Fruit fly (Drosophila melanogaster) whole organism, embryonic: ENCODE results near the gene Argl.

ENCODE experiments used
- Asciz ChIP-seq: fragments of 200-800 bp; sonication (Bioruptor generic); optimal IDR thresholded peaks from 2 replicates; lab custom pipeline; 2017; ENCODE audit warnings: missing biosample characterization, mild to moderate bottlenecking, missing genetic modification characterization, missing genetic modification reagents
- Awh ChIP-seq: fragments of 200-800 bp; sonication (Bioruptor generic); IDR thresholded peaks from 2 replicates; pipeline ENCODE4, ENCODE4 v1.3.6; 2022; ENCODE audit warnings: missing biosample characterization, missing genetic modification characterization
- BEAF-32 ChIP-seq: fragments of 200-800 bp; sonication (Bioruptor generic); optimal IDR thresholded peaks from 3 replicates; lab custom pipeline; 2017; ENCODE audit warnings: missing biosample characterization, missing genetic modification characterization, mild to moderate bottlenecking, moderate library complexity, missing genetic modification reagents
- CG11723 ChIP-seq: fragments of 200-800 bp; sonication (Bioruptor generic); optimal IDR thresholded peaks from 2 replicates; lab custom pipeline; 2017; ENCODE audit warnings: missing biosample characterization, mild to moderate bottlenecking, missing genetic modification characterization
- CG12769 ChIP-seq: fragments of 200-800 bp; sonication (Bioruptor generic); optimal IDR thresholded peaks from 2 replicates; lab custom pipeline; 2019; ENCODE audit warnings: missing biosample characterization, mild to moderate bottlenecking, missing genetic modification characterization, moderate library complexity
- CG13296 ChIP-seq: fragments of 200-800 bp; sonication (Bioruptor generic); optimal IDR thresholded peaks from 3 replicates; lab custom pipeline; 2018; ENCODE audit warnings: missing biosample characterization, mild to moderate bottlenecking, missing genetic modification characterization
- CG17802 ChIP-seq: fragments of 200-800 bp; sonication (Bioruptor generic); optimal IDR thresholded peaks from 2 replicates; lab custom pipeline; 2018; ENCODE audit warnings: missing biosample characterization, mild to moderate bottlenecking, missing genetic modification characterization, moderate library complexity
- CG17829 ChIP-seq: fragments of 200-800 bp; optimal IDR thresholded peaks from 2 replicates; lab custom pipeline; 2019; ENCODE audit warnings: missing biosample characterization, mild to moderate bottlenecking, missing genetic modification characterization, moderate library complexity
- CG18599 ChIP-seq: fragments of 200-800 bp; sonication (Bioruptor generic); optimal IDR thresholded peaks from 3 replicates; lab custom pipeline; 2017; ENCODE audit warnings: missing biosample characterization, missing genetic modification characterization, mild to moderate bottlenecking, moderate library complexity, missing genetic modification reagents
- CG18619 ChIP-seq: fragments of 200-800 bp; sonication (Bioruptor generic); optimal IDR thresholded peaks from 3 replicates; lab custom pipeline; 2017; ENCODE audit warnings: missing biosample characterization, mild to moderate bottlenecking, missing genetic modification characterization
- CG18764 ChIP-seq: fragments of 200-800 bp; sonication (Bioruptor generic); optimal IDR thresholded peaks from 3 replicates; lab custom pipeline; 2016; ENCODE audit warnings: missing biosample characterization, missing genetic modification characterization
- CG2678 ChIP-seq: fragments of 200-800 bp; sonication (Bioruptor generic); optimal IDR thresholded peaks from 3 replicates; lab custom pipeline; 2019; ENCODE audit warnings: missing biosample characterization, mild to moderate bottlenecking, missing genetic modification characterization, moderate library complexity
- CG31224 ChIP-seq: fragments of 200-800 bp; sonication (Bioruptor generic); IDR thresholded peaks from 2 replicates; pipeline ENCODE4 v1.3.6; 2022; ENCODE audit warnings: missing biosample characterization, missing genetic modification characterization
- CG33557 ChIP-seq: fragments of 200-800 bp; sonication (Bioruptor generic); optimal IDR thresholded peaks from 2 replicates; lab custom pipeline; 2019; ENCODE audit warnings: missing biosample characterization, mild to moderate bottlenecking, missing genetic modification characterization, moderate library complexity
- CG34224 ChIP-seq: fragments of 200-800 bp; sonication (Bioruptor generic); IDR thresholded peaks from 3 replicates; pipeline ENCODE4 v1.3.6; 2022; ENCODE audit warnings: missing biosample characterization, missing genetic modification characterization; ENCODE audit not compliant: partially characterized antibody
- CG4404 ChIP-seq: fragments of 200-800 bp; sonication (Bioruptor generic); IDR thresholded peaks from 2 replicates; pipeline ENCODE4 v1.3.6; 2022; ENCODE audit warnings: missing biosample characterization, missing genetic modification characterization
- CG6765 ChIP-seq: fragments of 200-800 bp; sonication (Bioruptor generic); optimal IDR thresholded peaks from 3 replicates; lab custom pipeline; 2017; ENCODE audit warnings: missing biosample characterization, mild to moderate bottlenecking, missing genetic modification characterization
- CG8281 ChIP-seq: fragments of 200-800 bp; sonication (Bioruptor generic); optimal IDR thresholded peaks from 2 replicates; lab custom pipeline; 2018; ENCODE audit warnings: missing biosample characterization, mild to moderate bottlenecking, missing genetic modification characterization, moderate library complexity
- CG9797 ChIP-seq: fragments of 200-800 bp; sonication (Bioruptor generic); optimal IDR thresholded peaks from 3 replicates; lab custom pipeline; 2018; ENCODE audit warnings: missing biosample characterization, mild to moderate bottlenecking, missing genetic modification characterization
- CG9932 ChIP-seq: fragments of 200-800 bp; sonication (Bioruptor generic); IDR thresholded peaks from 2 replicates; pipeline ENCODE4 v1.3.6; 2022; ENCODE audit warnings: missing biosample characterization, missing genetic modification characterization
- Camta ChIP-seq: fragments of 200-800 bp; sonication (Bioruptor generic); optimal IDR thresholded peaks from 2 replicates; lab custom pipeline; 2016; ENCODE audit warnings: missing biosample characterization, missing genetic modification characterization
- CkIIα-i1 ChIP-seq: fragments of 200-800 bp; sonication (Bioruptor generic); IDR thresholded peaks from 2 replicates; pipeline ENCODE4 v1.3.6; 2022; ENCODE audit warnings: missing biosample characterization, missing genetic modification characterization
- D19A ChIP-seq: fragments of 200-800 bp; optimal IDR thresholded peaks from 3 replicates; lab custom pipeline; 2019; ENCODE audit warnings: missing biosample characterization, mild to moderate bottlenecking, missing genetic modification characterization, moderate library complexity
- Dek ChIP-seq: fragments of 200-800 bp; sonication (Bioruptor generic); optimal IDR thresholded peaks from 3 replicates; lab custom pipeline; 2019; ENCODE audit warnings: missing biosample characterization, mild to moderate bottlenecking, missing genetic modification characterization, moderate library complexity
- Dip2 ChIP-seq: fragments of 200-800 bp; sonication (Bioruptor generic); IDR thresholded peaks from 2 replicates; pipeline ENCODE4 v1.3.6; 2022; ENCODE audit warnings: missing biosample characterization, missing genetic modification characterization
- Drgx ChIP-seq: fragments of 200-800 bp; sonication (Bioruptor generic); IDR thresholded peaks from 2 replicates; pipeline ENCODE4 v1.3.6; 2022; ENCODE audit warnings: missing biosample characterization, missing genetic modification characterization
- MBD-R2 ChIP-seq: fragments of 200-800 bp; sonication (Bioruptor generic); IDR thresholded peaks from 2 replicates; pipeline ENCODE4 v1.3.6; 2022; ENCODE audit warnings: missing biosample characterization, missing genetic modification characterization
- Mes4 ChIP-seq: fragments of 200-800 bp; sonication (Bioruptor generic); optimal IDR thresholded peaks from 2 replicates; lab custom pipeline; 2016; ENCODE audit warnings: missing biosample characterization, missing genetic modification characterization
- Nf-YB ChIP-seq: fragments of 200-800 bp; sonication (Bioruptor generic); optimal IDR thresholded peaks from 3 replicates; lab custom pipeline; 2019; ENCODE audit warnings: missing biosample characterization, mild to moderate bottlenecking, missing genetic modification characterization, moderate library complexity
- Optix ChIP-seq: fragments of 200-800 bp; sonication (Bioruptor generic); IDR thresholded peaks from 3 replicates; pipeline ENCODE4 v1.3.6; 2022; ENCODE audit warnings: missing biosample characterization, missing genetic modification characterization
- Sox102F ChIP-seq: fragments of 200-800 bp; sonication (Bioruptor generic); optimal IDR thresholded peaks from 2 replicates; lab custom pipeline; 2018; ENCODE audit warnings: missing biosample characterization, mild to moderate bottlenecking, missing genetic modification characterization, moderate library complexity
- ase ChIP-seq: fragments of 200-800 bp; sonication (Bioruptor generic); IDR thresholded peaks from 3 replicates; pipeline ENCODE4 v1.3.6; 2022; ENCODE audit warnings: missing biosample characterization, missing genetic modification characterization
- ash1 ChIP-seq: fragments of 200-800 bp; sonication (Bioruptor generic); optimal IDR thresholded peaks from 2 replicates; lab custom pipeline; 2018; ENCODE audit warnings: missing biosample characterization, mild to moderate bottlenecking, missing genetic modification characterization
- btn ChIP-seq: fragments of 200-800 bp; sonication (Bioruptor generic); optimal IDR thresholded peaks from 2 replicates; lab custom pipeline; 2016; ENCODE audit warnings: missing biosample characterization, missing genetic modification characterization
- da ChIP-seq: fragments of 200-800 bp; sonication (Bioruptor generic); optimal IDR thresholded peaks from 2 replicates; lab custom pipeline; 2016; ENCODE audit warnings: missing biosample characterization, missing genetic modification characterization
- fd3F ChIP-seq: fragments of 200-800 bp; sonication (Bioruptor generic); optimal IDR thresholded peaks from 2 replicates; lab custom pipeline; 2018; ENCODE audit warnings: missing biosample characterization, mild to moderate bottlenecking, missing genetic modification characterization, moderate library complexity
- fu2 ChIP-seq: fragments of 200-800 bp; sonication (Bioruptor generic); optimal IDR thresholded peaks from 2 replicates; lab custom pipeline; 2016; ENCODE audit warnings: missing biosample characterization, missing genetic modification characterization
- lov ChIP-seq, 2 experiments: fragments of 200-800 bp in 1 of 2; fragments of >200 bp in 1 of 2; sonication (Bioruptor generic) in 1 of 2; IDR thresholded peaks in 1 of 2; optimal IDR thresholded peaks in 1 of 2; 2 replicates in 1 of 2; 3 replicates in 1 of 2; pipeline versions ENCODE4 v1.3.6 to Lab custom; 2017 to 2022; ENCODE audit warnings: missing biosample characterization in 1 of 2, missing genetic modification characterization in 1 of 2
- nerfin-1 ChIP-seq: fragments of 200-800 bp; sonication (Bioruptor generic); optimal IDR thresholded peaks from 3 replicates; lab custom pipeline; 2019; ENCODE audit warnings: missing biosample characterization, mild to moderate bottlenecking, missing genetic modification characterization, moderate library complexity
- nerfin-2 ChIP-seq: fragments of 200-800 bp; sonication (Bioruptor generic); IDR thresholded peaks from 2 replicates; pipeline ENCODE4 v1.3.6; 2022; ENCODE audit warnings: missing biosample characterization, missing genetic modification characterization; ENCODE audit not compliant: partially characterized antibody
- nmo ChIP-seq: fragments of 200-800 bp; sonication (Bioruptor generic); optimal IDR thresholded peaks from 2 replicates; lab custom pipeline; 2018; ENCODE audit warnings: missing biosample characterization, mild to moderate bottlenecking, missing genetic modification characterization, moderate library complexity
- nom ChIP-seq: fragments of 200-800 bp; sonication (Bioruptor generic); optimal IDR thresholded peaks from 2 replicates; lab custom pipeline; 2017; ENCODE audit warnings: missing biosample characterization, missing genetic modification characterization, mild to moderate bottlenecking, moderate library complexity, missing genetic modification reagents
- phol ChIP-seq: fragments of 200-800 bp; sonication (Bioruptor generic); optimal IDR thresholded peaks from 3 replicates; lab custom pipeline; 2018; ENCODE audit warnings: missing biosample characterization, mild to moderate bottlenecking, missing genetic modification characterization, moderate library complexity
- schlank ChIP-seq: fragments of 200-800 bp; sonication (Bioruptor generic); optimal IDR thresholded peaks from 2 replicates; lab custom pipeline; 2018; ENCODE audit warnings: missing biosample characterization, mild to moderate bottlenecking, missing genetic modification characterization
- sens-2 ChIP-seq: fragments of 200-800 bp; sonication (Bioruptor generic); IDR thresholded peaks from 2 replicates; pipeline ENCODE4 v1.3.6; 2022; ENCODE audit warnings: missing biosample characterization, missing genetic modification characterization
- shn ChIP-seq: fragments of 200-800 bp; sonication (Bioruptor generic); optimal IDR thresholded peaks from 3 replicates; lab custom pipeline; 2016; ENCODE audit warnings: missing biosample characterization, missing genetic modification characterization
- stwl ChIP-seq: fragments of 200-800 bp; sonication (Bioruptor generic); optimal IDR thresholded peaks from 3 replicates; lab custom pipeline; 2018; ENCODE audit warnings: missing biosample characterization, mild to moderate bottlenecking, missing genetic modification characterization, moderate library complexity
- unc-4 ChIP-seq: fragments of 200-800 bp; sonication (Bioruptor generic); IDR thresholded peaks from 2 replicates; pipeline ENCODE4 v1.3.6; 2022; ENCODE audit warnings: missing biosample characterization, missing genetic modification characterization; ENCODE audit not compliant: partially characterized antibody
- unpg ChIP-seq: fragments of 200-800 bp; sonication (Bioruptor generic); optimal IDR thresholded peaks from 3 replicates; lab custom pipeline; 2018; ENCODE audit warnings: missing biosample characterization, mild to moderate bottlenecking, missing genetic modification characterization, moderate library complexity

Gene Argl

dm6 chr2L:8937837-8938413, 4.0 kb downstream of the Argl start (continued):
- TF ChIP-seq CG18599 (GFP tag; lab: Kevin White, UChicago): no peak
- TF ChIP-seq Sox102F (GFP tag; lab: Kevin White, UChicago): no peak
- TF ChIP-seq CG33557 (GFP tag; lab: Kevin White, UChicago): no peak
- TF ChIP-seq lov (optimal IDR thresholded peaks at IDR 0.05; lab: Kevin White, UChicago): no peak
- TF ChIP-seq lov (GFP tag; IDR thresholded peaks at IDR 0.05; lab: Robert Waterston, UW): no peak
- TF ChIP-seq CG9932: no peak
- no peak for TF ChIP-seq Camta (GFP tag; lab: Kevin White, UChicago)
- TF ChIP-seq ash1 (GFP tag; lab: Kevin White, UChicago): no peak
- no peak for TF ChIP-seq unc-4 (GFP tag; lab: Robert Waterston, UW)
- TF ChIP-seq MBD-R2 (GFP tag; lab: Robert Waterston, UW): no peak
- peak; percentile 41 for TF ChIP-seq unpg (GFP tag; lab: Kevin White, UChicago)
- no peak for TF ChIP-seq CG6765 (GFP tag; lab: Kevin White, UChicago)
- no peak for TF ChIP-seq CG18764 (GFP tag; lab: Kevin White, UChicago)
- no peak for TF ChIP-seq schlank (tag; lab: Kevin White, UChicago)
- no peak for TF ChIP-seq CG31224 (GFP tag; lab: Robert Waterston, UW)
- no peak for TF ChIP-seq Awh
- TF ChIP-seq D19A (tag; lab: Kevin White, UChicago): no peak
- no peak for TF ChIP-seq CG11723 (GFP tag; lab: Kevin White, UChicago)
- TF ChIP-seq fd3F (GFP tag; lab: Kevin White, UChicago): peak; percentile 47
- no peak for TF ChIP-seq sens-2
- no peak for TF ChIP-seq nerfin-2
- no peak for TF ChIP-seq da
- TF ChIP-seq CG9797 (GFP tag; lab: Kevin White, UChicago): no peak
- no peak for TF ChIP-seq ase (GFP tag; lab: Robert Waterston, UW)
- TF ChIP-seq CG13296 (GFP tag; lab: Kevin White, UChicago): peak; percentile 54
- no peak for TF ChIP-seq fu2 (GFP tag; lab: Kevin White, UChicago)
- no peak for TF ChIP-seq nmo (GFP tag; lab: Kevin White, UChicago)
- no peak for TF ChIP-seq Nf-YB (GFP tag; lab: Kevin White, UChicago)
- no peak for TF ChIP-seq CG17829 (tag; lab: Kevin White, UChicago)
- TF ChIP-seq nom: no peak
- peak; percentile 37 for TF ChIP-seq nerfin-1 (tag; lab: Kevin White, UChicago)
- no peak for TF ChIP-seq phol (tag; lab: Kevin White, UChicago)
- TF ChIP-seq Dip2 (GFP tag; lab: Robert Waterston, UW): no peak
- TF ChIP-seq CG17802 (tag; lab: Kevin White, UChicago): no peak
- no peak for TF ChIP-seq btn (GFP tag; lab: Kevin White, UChicago)
- peak; percentile 21 for TF ChIP-seq CG12769 (tag; lab: Kevin White, UChicago)
- no peak for TF ChIP-seq CkIIα-i1 (GFP tag; lab: Robert Waterston, UW)
- TF ChIP-seq BEAF-32 (GFP tag; lab: Kevin White, UChicago): no peak
- TF ChIP-seq Asciz (GFP tag; lab: Kevin White, UChicago): peak; percentile 67
- no peak for TF ChIP-seq CG18619
- TF ChIP-seq CG2678 (tag; lab: Kevin White, UChicago): peak; percentile 59
- TF ChIP-seq CG8281 (tag; lab: Kevin White, UChicago): peak; percentile 73
- TF ChIP-seq shn: no peak
- no peak for TF ChIP-seq Mes4 (GFP tag; lab: Kevin White, UChicago)
- no peak for TF ChIP-seq CG4404
- TF ChIP-seq CG34224 (GFP tag; lab: Robert Waterston, UW): no peak
- TF ChIP-seq Dek: no peak
- TF ChIP-seq stwl (tag; lab: Kevin White, UChicago): no peak
- no peak for TF ChIP-seq Optix
- TF ChIP-seq Drgx (GFP tag; lab: Robert Waterston, UW): no peak
